Fruit fly (Drosophila melanogaster) whole organism, embryonic: ENCODE results near the gene CG42814.

Experiments used
- B-H2 ChIP-seq: fragments of 200-800 bp; sonication (Bioruptor generic); optimal IDR thresholded peaks from 2 replicates; lab custom pipeline; 2018; ENCODE audit warnings: missing biosample characterization, mild to moderate bottlenecking, missing genetic modification characterization
- BtbVII ChIP-seq: fragments of 200-800 bp; sonication (Bioruptor generic); optimal IDR thresholded peaks from 3 replicates; lab custom pipeline; 2017; ENCODE audit warnings: missing biosample characterization, mild to moderate bottlenecking, missing genetic modification characterization
- CG10543 ChIP-seq: fragments of 200-800 bp; sonication (Bioruptor generic); optimal IDR thresholded peaks from 3 replicates; lab custom pipeline; 2017; ENCODE audit warnings: missing biosample characterization, mild to moderate bottlenecking, missing genetic modification characterization, moderate library complexity
- CG10959 ChIP-seq: fragments of 200-800 bp; sonication (Bioruptor generic); IDR thresholded peaks from 2 replicates; pipeline ENCODE4 v1.3.6; 2022; ENCODE audit warnings: missing biosample characterization, missing genetic modification characterization
- CG13296 ChIP-seq: fragments of 200-800 bp; sonication (Bioruptor generic); optimal IDR thresholded peaks from 3 replicates; lab custom pipeline; 2018; ENCODE audit warnings: missing biosample characterization, mild to moderate bottlenecking, missing genetic modification characterization
- CG13424 ChIP-seq: fragments of 200-800 bp; sonication (Bioruptor generic); optimal IDR thresholded peaks from 2 replicates; lab custom pipeline; 2019; ENCODE audit warnings: missing biosample characterization, mild to moderate bottlenecking, missing genetic modification characterization, moderate library complexity
- CG13894 ChIP-seq: fragments of 200-800 bp; sonication (Bioruptor generic); optimal IDR thresholded peaks from 3 replicates; lab custom pipeline; 2018; ENCODE audit warnings: missing biosample characterization, mild to moderate bottlenecking, missing genetic modification characterization, moderate library complexity
- CG14667 ChIP-seq: fragments of 200-800 bp; sonication (Bioruptor generic); IDR thresholded peaks from 2 replicates; pipeline ENCODE4 v1.3.6; 2022; ENCODE audit warnings: missing biosample characterization, missing genetic modification characterization
- CG14860 ChIP-seq: fragments of 200-800 bp; sonication (Bioruptor generic); IDR thresholded peaks from 3 replicates; pipeline ENCODE4 v1.3.6; 2022; ENCODE audit warnings: missing biosample characterization, missing genetic modification characterization; ENCODE audit not compliant: partially characterized antibody
- CG15514 ChIP-seq: fragments of 200-800 bp; sonication (Bioruptor generic); optimal IDR thresholded peaks from 3 replicates; lab custom pipeline; 2017; ENCODE audit warnings: missing biosample characterization, missing genetic modification characterization, mild to moderate bottlenecking, moderate library complexity, missing genetic modification reagents
- CG1602 ChIP-seq: fragments of 200-800 bp; sonication (Bioruptor generic); optimal IDR thresholded peaks from 3 replicates; lab custom pipeline; 2016; ENCODE audit warnings: missing biosample characterization, missing genetic modification characterization
- CG17328 ChIP-seq: fragments of 200-800 bp; sonication (Bioruptor generic); IDR thresholded peaks from 2 replicates; pipeline ENCODE4 v1.3.6; 2022; ENCODE audit warnings: missing biosample characterization, missing genetic modification characterization
- CG2889 ChIP-seq: fragments of 200-800 bp; sonication (Bioruptor generic); IDR thresholded peaks from 3 replicates; pipeline ENCODE4 v1.3.6; 2022; ENCODE audit warnings: missing biosample characterization, missing genetic modification characterization
- CG3838 ChIP-seq: fragments of 200-800 bp; sonication (Bioruptor generic); optimal IDR thresholded peaks from 3 replicates; lab custom pipeline; 2016; ENCODE audit warnings: missing biosample characterization, missing genetic modification characterization
- CG42726 ChIP-seq: fragments of 200-800 bp; sonication (Bioruptor generic); IDR thresholded peaks from 2 replicates; pipeline ENCODE4 v1.3.6; 2022; ENCODE audit warnings: missing biosample characterization, missing genetic modification characterization; ENCODE audit not compliant: partially characterized antibody
- CG4282 ChIP-seq: fragments of 200-800 bp; sonication (Bioruptor generic); optimal IDR thresholded peaks from 2 replicates; lab custom pipeline; 2016; ENCODE audit warnings: missing biosample characterization, missing genetic modification characterization
- CG6791 ChIP-seq: fragments of 200-800 bp; sonication (Bioruptor generic); IDR thresholded peaks from 3 replicates; pipeline ENCODE4 v1.3.6; 2022; ENCODE audit warnings: missing biosample characterization, missing genetic modification characterization; ENCODE audit not compliant: partially characterized antibody
- CG6854 ChIP-seq: fragments of 200-800 bp; sonication (Bioruptor generic); optimal IDR thresholded peaks from 3 replicates; lab custom pipeline; 2017; ENCODE audit warnings: missing biosample characterization, mild to moderate bottlenecking, missing genetic modification characterization
- CG7357 ChIP-seq: fragments of 200-800 bp; sonication (Bioruptor generic); IDR thresholded peaks from 3 replicates; pipeline ENCODE4 v1.3.6; 2022; ENCODE audit warnings: missing biosample characterization, missing genetic modification characterization
- CG7928 ChIP-seq: fragments of 200-800 bp; sonication (Bioruptor generic); optimal IDR thresholded peaks from 2 replicates; lab custom pipeline; 2017; ENCODE audit warnings: missing biosample characterization, mild to moderate bottlenecking, missing genetic modification characterization
- CG9437 ChIP-seq: fragments of 200-800 bp; sonication (Bioruptor generic); optimal IDR thresholded peaks from 2 replicates; lab custom pipeline; 2018; ENCODE audit warnings: missing biosample characterization, mild to moderate bottlenecking, missing genetic modification characterization
- CHES-1-like ChIP-seq: fragments of 200-800 bp; sonication (Bioruptor generic); optimal IDR thresholded peaks from 2 replicates; lab custom pipeline; 2016; ENCODE audit warnings: missing biosample characterization, missing genetic modification characterization
- D19A ChIP-seq: fragments of 200-800 bp; optimal IDR thresholded peaks from 3 replicates; lab custom pipeline; 2019; ENCODE audit warnings: missing biosample characterization, mild to moderate bottlenecking, missing genetic modification characterization, moderate library complexity
- Doc2 ChIP-seq: fragments of 200-800 bp; sonication (Bioruptor generic); IDR thresholded peaks from 2 replicates; pipeline ENCODE4 v1.3.6; 2022; ENCODE audit warnings: missing biosample characterization, missing genetic modification characterization
- H2.0 ChIP-seq: fragments of 200-800 bp; sonication (Bioruptor generic); IDR thresholded peaks from 2 replicates; pipeline ENCODE4 v1.3.6; 2022; ENCODE audit warnings: missing biosample characterization, missing genetic modification characterization
- Hand ChIP-seq: fragments of 200-800 bp; sonication (Bioruptor generic); optimal IDR thresholded peaks from 2 replicates; lab custom pipeline; 2017; ENCODE audit warnings: mild to moderate bottlenecking, missing biosample characterization, missing genetic modification reagents, missing genetic modification characterization
- Hmr ChIP-seq: fragments of 200-800 bp; sonication (Bioruptor generic); optimal IDR thresholded peaks from 3 replicates; lab custom pipeline; 2017; ENCODE audit warnings: mild to moderate bottlenecking, missing biosample characterization, missing genetic modification reagents, missing genetic modification characterization
- Hr3 ChIP-seq: fragments of 200-800 bp; sonication (Bioruptor generic); optimal IDR thresholded peaks from 3 replicates; lab custom pipeline; 2016; ENCODE audit warnings: missing biosample characterization, missing genetic modification characterization
- Meics ChIP-seq: fragments of 200-800 bp; sonication (Bioruptor generic); optimal IDR thresholded peaks from 2 replicates; lab custom pipeline; 2017; ENCODE audit warnings: missing biosample characterization, mild to moderate bottlenecking, missing genetic modification characterization
- Rfx ChIP-seq: fragments of 200-800 bp; sonication (Bioruptor generic); IDR thresholded peaks from 2 replicates; pipeline ENCODE4 v1.3.6; 2022; ENCODE audit warnings: missing biosample characterization, missing genetic modification characterization
- Taf1 ChIP-seq: fragments of 200-800 bp; sonication (Bioruptor generic); IDR thresholded peaks from 2 replicates; pipeline ENCODE4 v1.3.6; 2022; ENCODE audit warnings: missing biosample characterization, missing genetic modification characterization
- Trl ChIP-seq, 3 experiments: fragments of >200 bp in 2 of 3; fragments of 200-800 bp in 1 of 3; sonication (Bioruptor generic) in 1 of 3; optimal IDR thresholded peaks; 2 replicates in 1 of 3; 3 replicates in 2 of 3; lab custom pipeline; 2016 to 2017; ENCODE audit warnings: missing biosample characterization in 1 of 3, missing genetic modification characterization in 1 of 3
- ase ChIP-seq: fragments of 200-800 bp; sonication (Bioruptor generic); IDR thresholded peaks from 3 replicates; pipeline ENCODE4 v1.3.6; 2022; ENCODE audit warnings: missing biosample characterization, missing genetic modification characterization
- br ChIP-seq: fragments of >200 bp; optimal IDR thresholded peaks from 2 replicates; lab custom pipeline; 2017
- caup ChIP-seq: fragments of 200-800 bp; sonication (Bioruptor generic); optimal IDR thresholded peaks from 3 replicates; lab custom pipeline; 2017; ENCODE audit warnings: missing biosample characterization, mild to moderate bottlenecking, missing genetic modification characterization, moderate library complexity; ENCODE audit not compliant: severe bottlenecking
- chif ChIP-seq, 2 experiments: fragments of 200-800 bp; sonication (Bioruptor generic); optimal IDR thresholded peaks; 3 replicates each; lab custom pipeline; 2016; ENCODE audit warnings: missing biosample characterization in 2 of 2, missing genetic modification characterization in 2 of 2
- crol ChIP-seq: fragments of 200-800 bp; sonication (Bioruptor generic); IDR thresholded peaks from 2 replicates; pipeline ENCODE4 v1.3.6; 2022; ENCODE audit warnings: missing biosample characterization, missing genetic modification characterization
- dimm ChIP-seq: fragments of 200-800 bp; sonication (Bioruptor generic); IDR thresholded peaks from 2 replicates; pipeline ENCODE4 v1.3.6; 2022; ENCODE audit warnings: missing biosample characterization, missing genetic modification characterization
- gce ChIP-seq: fragments of 200-800 bp; sonication (Bioruptor generic); IDR thresholded peaks from 3 replicates; pipeline ENCODE4 v1.3.6; 2022; ENCODE audit warnings: missing biosample characterization, missing genetic modification characterization
- hkb ChIP-seq, 2 experiments: fragments of 200-800 bp in 1 of 2; fragments of >200 bp in 1 of 2; sonication (Bioruptor generic) in 1 of 2; IDR thresholded peaks in 1 of 2; optimal IDR thresholded peaks in 1 of 2; 2 replicates each; pipeline versions ENCODE4 v1.3.6 to Lab custom; 2017 to 2022; ENCODE audit warnings: missing biosample characterization in 1 of 2, missing genetic modification characterization in 1 of 2
- hth ChIP-seq: fragments of >200 bp; optimal IDR thresholded peaks from 2 replicates; lab custom pipeline; 2017; ENCODE audit warnings: inconsistent platforms
- mam ChIP-seq: fragments of 200-800 bp; sonication (Bioruptor generic); optimal IDR thresholded peaks from 3 replicates; lab custom pipeline; 2016; ENCODE audit warnings: missing biosample characterization, missing genetic modification characterization
- pita ChIP-seq: fragments of 200-800 bp; sonication (Bioruptor generic); optimal IDR thresholded peaks from 2 replicates; lab custom pipeline; 2017; ENCODE audit warnings: missing biosample characterization, mild to moderate bottlenecking, missing genetic modification characterization
- schlank ChIP-seq: fragments of 200-800 bp; sonication (Bioruptor generic); optimal IDR thresholded peaks from 2 replicates; lab custom pipeline; 2018; ENCODE audit warnings: missing biosample characterization, mild to moderate bottlenecking, missing genetic modification characterization
- sens ChIP-seq: fragments of 200-800 bp; sonication (Bioruptor generic); peaks from one replicate; lab custom pipeline; 2016; ENCODE audit warnings: missing biosample characterization, missing genetic modification characterization
- sima ChIP-seq: fragments of 200-800 bp; sonication (Bioruptor generic); optimal IDR thresholded peaks from 2 replicates; lab custom pipeline; 2016; ENCODE audit warnings: missing biosample characterization, missing genetic modification characterization
- sisA ChIP-seq: fragments of 200-800 bp; sonication (Bioruptor generic); IDR thresholded peaks from 2 replicates; pipeline ENCODE4 v1.3.6; 2022; ENCODE audit warnings: missing biosample characterization, missing genetic modification characterization
- sqz ChIP-seq: fragments of 200-800 bp; sonication (Bioruptor generic); optimal IDR thresholded peaks from 3 replicates; lab custom pipeline; 2018; ENCODE audit warnings: missing biosample characterization, mild to moderate bottlenecking, missing genetic modification characterization
- wek ChIP-seq: fragments of 200-800 bp; sonication (Bioruptor generic); optimal IDR thresholded peaks from 3 replicates; lab custom pipeline; 2018; ENCODE audit warnings: missing biosample characterization, mild to moderate bottlenecking, missing genetic modification characterization, moderate library complexity

CG42814 gene

dm6 chr3R:27263434-27264215, 34.4 kb upstream of the CG42814 start, which contains the start of gene woc (continued):
- peak; percentile 54; the same call in 1 of the 3 replicates for TF ChIP-seq CG7357 (GFP tag; lab: Robert Waterston, UW)
- no peak for TF ChIP-seq dimm (GFP tag; lab: Robert Waterston, UW)
- no peak for TF ChIP-seq gce (GFP tag; lab: Robert Waterston, UW)
- TF ChIP-seq H2.0 (GFP tag; lab: Robert Waterston, UW): no peak
- peak; percentile 36 for TF ChIP-seq BtbVII (GFP tag; lab: Kevin White, UChicago)
- TF ChIP-seq CG17328 (GFP tag; lab: Robert Waterston, UW): peak; percentile 61
- peak in 1 of 2 experiments; percentile 45 for TF ChIP-seq chif (GFP tag; optimal IDR thresholded peaks at IDR 0.05; lab: Kevin White, UChicago)
- TF ChIP-seq CG14860 (GFP tag; lab: Robert Waterston, UW): peak; percentile 74
- no peak for TF ChIP-seq crol (GFP tag; lab: Robert Waterston, UW)
- no peak for TF ChIP-seq D19A (tag; lab: Kevin White, UChicago)
- peak; percentile 74; the same call in 1 of the 2 replicates for TF ChIP-seq CG42726 (GFP tag; lab: Robert Waterston, UW)
- no peak for TF ChIP-seq B-H2 (GFP tag; lab: Kevin White, UChicago)
- peak; percentile 56 for TF ChIP-seq mam (GFP tag; lab: Kevin White, UChicago)
- no peak for TF ChIP-seq CG15514 (GFP tag; lab: Kevin White, UChicago)
- no peak for TF ChIP-seq br
- TF ChIP-seq ase (GFP tag; lab: Robert Waterston, UW): peak; percentile 54; the same call in 1 of the 3 replicates
- TF ChIP-seq pita (GFP tag; lab: Kevin White, UChicago): no peak
- TF ChIP-seq CG13424 (tag; lab: Kevin White, UChicago): no peak
- TF ChIP-seq CG3838 (GFP tag; lab: Kevin White, UChicago): no peak
- no peak for TF ChIP-seq hth
- peak; percentile 18; the same call in 1 of the 2 replicates for TF ChIP-seq Taf1 (GFP tag; lab: Robert Waterston, UW)
- TF ChIP-seq Trl (optimal IDR thresholded peaks at IDR 0.05; lab: Kevin White, UChicago): no peak
- peak; percentile 23 for TF ChIP-seq Trl (GFP tag; optimal IDR thresholded peaks at IDR 0.05; lab: Kevin White, UChicago)
- no peak for TF ChIP-seq CG14667 (GFP tag; lab: Robert Waterston, UW)
- TF ChIP-seq Hr3 (GFP tag; lab: Kevin White, UChicago): peak; percentile 38
- TF ChIP-seq CG10959 (GFP tag; lab: Robert Waterston, UW): no peak
- TF ChIP-seq Hand (GFP tag; lab: Kevin White, UChicago): no peak
- TF ChIP-seq caup (GFP tag; lab: Kevin White, UChicago): peak; percentile 8
- peak; percentile 93 for TF ChIP-seq CG7928 (GFP tag; lab: Kevin White, UChicago)
- no peak for TF ChIP-seq CG9437 (GFP tag; lab: Kevin White, UChicago)
- 0 out of 3 replicates have a peak, but pooled peaks have one; percentile 40 for TF ChIP-seq CG2889 (GFP tag; lab: Robert Waterston, UW)
- peak; percentile 87 for TF ChIP-seq CG6791 (GFP tag; lab: Robert Waterston, UW)
- peak; percentile 63 for TF ChIP-seq Rfx
- TF ChIP-seq CG10543 (GFP tag; lab: Kevin White, UChicago): no peak
- TF ChIP-seq wek (GFP tag; lab: Kevin White, UChicago): no peak
- no peak for TF ChIP-seq CG6854 (GFP tag; lab: Kevin White, UChicago)
- TF ChIP-seq CHES-1-like (GFP tag; lab: Kevin White, UChicago): peak; percentile 76
- no peak for TF ChIP-seq schlank (tag; lab: Kevin White, UChicago)
- peak; percentile 66 for TF ChIP-seq Meics (GFP tag; lab: Kevin White, UChicago)
- TF ChIP-seq CG13296 (GFP tag; lab: Kevin White, UChicago): no peak
- peak; percentile 45 for TF ChIP-seq CG1602
- TF ChIP-seq Doc2 (GFP tag; lab: Robert Waterston, UW): no peak
- TF ChIP-seq sqz (GFP tag; lab: Kevin White, UChicago): peak; percentile 87
- TF ChIP-seq sisA (GFP tag; lab: Robert Waterston, UW): peak; percentile 60
- TF ChIP-seq CG13894 (tag; lab: Kevin White, UChicago): no peak
- peak; percentile 24 for TF ChIP-seq hkb (optimal IDR thresholded peaks at IDR 0.05; lab: Kevin White, UChicago)
- TF ChIP-seq hkb (GFP tag; IDR thresholded peaks at IDR 0.05; lab: Robert Waterston, UW): peak; percentile 50; the same call in 1 of the 2 replicates
- TF ChIP-seq sima (GFP tag; lab: Kevin White, UChicago): no peak
- peak; percentile 43 for TF ChIP-seq Hmr (GFP tag; lab: Kevin White, UChicago)
- peak; percentile 71 for TF ChIP-seq CG4282
- peak; percentile 94 for TF ChIP-seq sens (GFP tag; lab: Kevin White, UChicago)
